Fruit fly (Drosophila melanogaster) whole organism, wandering third instar larva: ENCODE results near the gene CG15370.

Experiments used
- CG32264 ChIP-seq: fragments of 200-800 bp; sonication (Bioruptor generic); optimal IDR thresholded peaks from 2 replicates; lab custom pipeline; 2016; ENCODE audit warnings: missing biosample characterization, missing genetic modification characterization
- CG9705 ChIP-seq: fragments of 200-800 bp; sonication (Bioruptor generic); optimal IDR thresholded peaks from 2 replicates; lab custom pipeline; 2018; ENCODE audit warnings: missing biosample characterization, mild to moderate bottlenecking, missing genetic modification characterization
- CrebA ChIP-seq: fragments of 200-800 bp; sonication (Bioruptor generic); optimal IDR thresholded peaks from 2 replicates; lab custom pipeline; 2016; ENCODE audit warnings: missing biosample characterization, mild to moderate bottlenecking, missing genetic modification characterization, borderline replicate concordance
- Dfd ChIP-seq: fragments of >200 bp; optimal IDR thresholded peaks from 2 replicates; lab custom pipeline; 2017; ENCODE audit warnings: missing biosample characterization, missing genetic modification characterization
- Dif ChIP-seq: fragments of 200-275, 200-300 bp; sonication (Bioruptor generic); optimal IDR thresholded peaks from 2 replicates; lab custom pipeline; 2018; ENCODE audit warnings: missing biosample characterization, missing genetic modification characterization; ENCODE audit not compliant: partially characterized antibody
- GATAd ChIP-seq: sonication (Bioruptor generic); optimal IDR thresholded peaks from 2 replicates; lab custom pipeline; 2016; ENCODE audit warnings: missing biosample characterization, missing genetic modification characterization
- HLH106 ChIP-seq: fragments of 200-800 bp; optimal IDR thresholded peaks from 3 replicates; lab custom pipeline; 2019; ENCODE audit warnings: missing biosample characterization, mild to moderate bottlenecking, missing genetic modification characterization, moderate library complexity
- Hnf4 ChIP-seq: fragments of 200-800 bp; sonication (Bioruptor generic); optimal IDR thresholded peaks from 2 replicates; lab custom pipeline; 2016; ENCODE audit warnings: missing biosample characterization, mild to moderate bottlenecking, missing genetic modification characterization
- Hr78 ChIP-seq: fragments of >200 bp; optimal IDR thresholded peaks from 2 replicates; lab custom pipeline; 2017; ENCODE audit warnings: missing biosample characterization, missing genetic modification characterization
- Hr83 ChIP-seq: fragments of 200-300 bp; sonication (Bioruptor generic); optimal IDR thresholded peaks from 2 replicates; lab custom pipeline; 2016; ENCODE audit warnings: missing biosample characterization, mild to moderate bottlenecking, missing genetic modification characterization, moderate library complexity; ENCODE audit not compliant: poor library complexity, severe bottlenecking
- Jra ChIP-seq: sonication (Bioruptor generic); optimal IDR thresholded peaks from 2 replicates; lab custom pipeline; 2016; ENCODE audit warnings: missing biosample characterization, missing genetic modification characterization
- Mio ChIP-seq: sonication (Bioruptor generic); optimal IDR thresholded peaks from 2 replicates; lab custom pipeline; 2016; ENCODE audit warnings: missing biosample characterization, missing genetic modification characterization
- Myc ChIP-seq: fragments of >200 bp; optimal IDR thresholded peaks from 2 replicates; lab custom pipeline; 2017
- OdsH ChIP-seq: fragments of 200-800 bp; sonication (Bioruptor generic); optimal IDR thresholded peaks from 2 replicates; lab custom pipeline; 2016; ENCODE audit warnings: missing biosample characterization, mild to moderate bottlenecking, missing genetic modification characterization
- Rel ChIP-seq, 2 experiments: fragments of 200-800 bp; sonication (Bioruptor generic) in 1 of 2; optimal IDR thresholded peaks; 2 replicates in 1 of 2; 3 replicates in 1 of 2; lab custom pipeline; 2016 to 2019; ENCODE audit warnings: mild to moderate bottlenecking in 2 of 2, missing biosample characterization in 2 of 2, missing genetic modification characterization in 2 of 2, moderate library complexity in 1 of 2
- Vsx2 ChIP-seq: fragments of 200-300, 225-300 bp; sonication (Bioruptor generic); optimal IDR thresholded peaks from 2 replicates; lab custom pipeline; 2018; ENCODE audit warnings: missing biosample characterization, missing genetic modification characterization; ENCODE audit not compliant: partially characterized antibody
- brk ChIP-seq: fragments of 200-800 bp; sonication (Bioruptor generic); optimal IDR thresholded peaks from 2 replicates; lab custom pipeline; 2016; ENCODE audit warnings: missing biosample characterization, mild to moderate bottlenecking, missing genetic modification characterization
- dsf ChIP-seq: sonication (Bioruptor generic); optimal IDR thresholded peaks from 2 replicates; lab custom pipeline; 2016; ENCODE audit warnings: missing biosample characterization, missing genetic modification characterization, borderline replicate concordance
- ey ChIP-seq: fragments of 200-800 bp; sonication (Bioruptor generic); optimal IDR thresholded peaks from 2 replicates; lab custom pipeline; 2016; ENCODE audit warnings: missing biosample characterization, missing genetic modification characterization
- foxo ChIP-seq, 2 experiments: fragments of 200-800 bp; sonication (Bioruptor generic); optimal IDR thresholded peaks; 2 replicates in 1 of 2; 3 replicates in 1 of 2; lab custom pipeline; 2016 to 2017; ENCODE audit warnings: missing biosample characterization in 2 of 2, missing genetic modification characterization in 2 of 2
- fru ChIP-seq: fragments of 200-800 bp; sonication (Bioruptor generic); optimal IDR thresholded peaks from 3 replicates; lab custom pipeline; 2016; ENCODE audit warnings: missing biosample characterization, mild to moderate bottlenecking, missing genetic modification characterization
- h ChIP-seq: fragments of 200-800 bp; sonication (Bioruptor generic); optimal IDR thresholded peaks from 3 replicates; lab custom pipeline; 2016; ENCODE audit warnings: missing biosample characterization, mild to moderate bottlenecking, missing genetic modification characterization
- jim ChIP-seq: fragments of 175-275, 200-325 bp; sonication (Bioruptor generic); optimal IDR thresholded peaks from 2 replicates; lab custom pipeline; 2016; ENCODE audit warnings: missing biosample characterization, mild to moderate bottlenecking, missing genetic modification characterization
- lola ChIP-seq: fragments of >200 bp; optimal IDR thresholded peaks from 2 replicates; lab custom pipeline; 2017; ENCODE audit warnings: missing biosample characterization, missing genetic modification characterization
- pan ChIP-seq: fragments of >200 bp; optimal IDR thresholded peaks from 2 replicates; lab custom pipeline; 2017
- psq ChIP-seq: fragments of 200-800 bp; sonication (Bioruptor generic); optimal IDR thresholded peaks from 3 replicates; lab custom pipeline; 2017; ENCODE audit warnings: missing biosample characterization, mild to moderate bottlenecking, missing genetic modification characterization, moderate library complexity
- rgr ChIP-seq: fragments of 200-800 bp; sonication (Bioruptor generic); optimal IDR thresholded peaks from 3 replicates; lab custom pipeline; 2016; ENCODE audit warnings: missing biosample characterization, mild to moderate bottlenecking, missing genetic modification characterization
- sv ChIP-seq: fragments of 200-800 bp; sonication (Bioruptor generic); optimal IDR thresholded peaks from 3 replicates; lab custom pipeline; 2016; ENCODE audit warnings: missing biosample characterization, missing genetic modification characterization
- tai ChIP-seq: sonication (Bioruptor generic); optimal IDR thresholded peaks from 2 replicates; lab custom pipeline; 2016; ENCODE audit warnings: missing biosample characterization, missing genetic modification characterization
- usp ChIP-seq: fragments of >200 bp; optimal IDR thresholded peaks from 2 replicates; lab custom pipeline; 2017; ENCODE audit warnings: missing biosample characterization, missing genetic modification characterization

Gene CG15370

dm6 chrX:9196362-9196761, 28.9 kb upstream of the CG15370 start, which contains the start of gene CG12118 (continued):
- TF ChIP-seq usp (GFP tag; lab: Kevin White, UChicago) (no peak), h (GFP tag; lab: Kevin White, UChicago) (peak; percentile 80), psq (peak; percentile 73), Hnf4 (peak; percentile 81)

dm6 chrX:9200234-9200633, 25.0 kb upstream of the CG15370 start:
- TF ChIP-seq Dif (GFP tag; lab: Kevin White, UChicago) (no peak), Rel (GFP tag; optimal IDR thresholded peaks at IDR 0.05; lab: Kevin White, UChicago) (no peak), Rel (tag; optimal IDR thresholded peaks at IDR 0.05; lab: Kevin White, UChicago) (peak; percentile 79)

- TF ChIP-seq Hr83 (GFP tag; lab: Kevin White, UChicago): no peak
- no peak for TF ChIP-seq foxo (GFP tag; optimal IDR thresholded peaks at IDR 0.05; lab: Kevin White, UChicago)
- no peak for TF ChIP-seq Myc (lab: Kevin White, UChicago)
- TF ChIP-seq Vsx2: no peak
- no peak for TF ChIP-seq rgr (GFP tag; lab: Kevin White, UChicago)
- TF ChIP-seq Hr78 (GFP tag; lab: Kevin White, UChicago): no peak
- TF ChIP-seq Hnf4: no peak
- no peak for TF ChIP-seq lola (GFP tag; lab: Kevin White, UChicago)
- TF ChIP-seq ey (GFP tag; lab: Kevin White, UChicago): no peak
- no peak for TF ChIP-seq Dif (GFP tag; lab: Kevin White, UChicago)
- TF ChIP-seq HLH106 (tag; lab: Kevin White, UChicago): no peak
- TF ChIP-seq brk (GFP tag; lab: Kevin White, UChicago): no peak
- TF ChIP-seq Mio (GFP tag; lab: Kevin White, UChicago): no peak
- no peak for TF ChIP-seq tai (GFP tag; lab: Kevin White, UChicago)
- no peak for TF ChIP-seq CG32264 (GFP tag; lab: Kevin White, UChicago)
- no peak for TF ChIP-seq CG9705 (GFP tag; lab: Kevin White, UChicago)
- TF ChIP-seq sv (GFP tag; lab: Kevin White, UChicago): no peak
These were observed 24.2 kb upstream of the CG15370 start for dm6 chrX:9201080-9201479.

- peak; percentile 44 for TF ChIP-seq HLH106 (tag; lab: Kevin White, UChicago)
- no peak for TF ChIP-seq Dfd (GFP tag; lab: Kevin White, UChicago)
- peak; percentile 29 for TF ChIP-seq psq
- peak; percentile 44 for TF ChIP-seq rgr (GFP tag; lab: Kevin White, UChicago)
- no peak for TF ChIP-seq ey (GFP tag; lab: Kevin White, UChicago)
- peak in 1 of 2 experiments; percentile 5 for TF ChIP-seq foxo (GFP tag; optimal IDR thresholded peaks at IDR 0.05; lab: Kevin White, UChicago)
- TF ChIP-seq CrebA: no peak
- peak; percentile 4 for TF ChIP-seq sv (GFP tag; lab: Kevin White, UChicago)
- peak; percentile 14 for TF ChIP-seq h (GFP tag; lab: Kevin White, UChicago)
- TF ChIP-seq GATAd: no peak
- no peak for TF ChIP-seq Myc (lab: Kevin White, UChicago)
- TF ChIP-seq fru (GFP tag; lab: Kevin White, UChicago): peak; percentile 21
These were observed 23.2 kb upstream of the CG15370 start for dm6 chrX:9201866-9202681.

dm6 chrX:9210787-9211186, 14.4 kb upstream of the CG15370 start, which contains the start of gene SmydA-9:
TSS of gene SmydA-9 (minus strand) at chrX:9210887.
- TF ChIP-seq OdsH (no peak), HLH106 (tag; lab: Kevin White, UChicago) (peak; percentile 48), h (GFP tag; lab: Kevin White, UChicago) (peak; percentile 7)

dm6 chrX:9214576-9214975, 10.7 kb upstream of the CG15370 start, which contains the start of gene Obp8a:
TSS of gene Obp8a (plus strand) at chrX:9214876.
- TF ChIP-seq Dfd (GFP tag; lab: Kevin White, UChicago) (no peak), Myc (lab: Kevin White, UChicago) (no peak), pan (lab: Kevin White, UChicago) (no peak), Jra (no peak), Dif (GFP tag; lab: Kevin White, UChicago) (no peak), tai (GFP tag; lab: Kevin White, UChicago) (no peak), lola (GFP tag; lab: Kevin White, UChicago) (no peak), psq (no peak), ey (GFP tag; lab: Kevin White, UChicago) (no peak), sv (GFP tag; lab: Kevin White, UChicago) (no peak), Hr83 (GFP tag; lab: Kevin White, UChicago) (no peak), Mio (GFP tag; lab: Kevin White, UChicago) (no peak), jim (GFP tag; lab: Kevin White, UChicago) (no peak), CrebA (no peak), dsf (no peak), foxo (GFP tag; optimal IDR thresholded peaks at IDR 0.05; lab: Kevin White, UChicago) (no peak), HLH106 (tag; lab: Kevin White, UChicago) (no peak)
